Worm (Caenorhabditis elegans) whole organism, midembryonic: ENCODE data around the gene lgc-9.
A peak's percentile ranks its signal among the peaks of the same experiment; 100 is the strongest.
"Not testable (repeated sequence)": the region's sequence is repeated elsewhere in the genome, so short reads cannot be mapped to it uniquely, and the experiment has no call there.

Experiments used
- T22C8.4 ChIP-seq: fragments of 200-800 bp; sonication (Bioruptor generic); IDR thresholded peaks from 2 replicates; pipeline ENCODE4 v1.3.6; 2022; ENCODE audit warnings: missing genetic modification characterization, missing compliant biosample characterization
- cog-1 ChIP-seq: sonication (generic microtip); optimal IDR thresholded peaks from 2 replicates; lab custom pipeline; 2016; ENCODE audit warnings: missing genetic modification characterization, missing compliant biosample characterization
- flt-1 ChIP-seq: fragments of 200-800 bp; sonication (Bioruptor generic); IDR thresholded peaks from 2 replicates; pipeline ENCODE4 v1.3.6; 2022; ENCODE audit warnings: missing genetic modification characterization, missing compliant biosample characterization
- klf-2 ChIP-seq: fragments of 200-800 bp; sonication (Bioruptor generic); conservative IDR thresholded peaks from 2 replicates; pipeline ENCODE4 v1.3.6; 2022; ENCODE audit warnings: missing genetic modification reagents, missing genetic modification characterization, missing compliant biosample characterization
- med-1 ChIP-seq: sonication (generic microtip); optimal IDR thresholded peaks from 2 replicates; lab custom pipeline; 2017; ENCODE audit warnings: missing genetic modification characterization, mild to moderate bottlenecking, missing compliant biosample characterization, antibody characterized with exemption, missing genetic modification reagents; ENCODE audit not compliant: insufficient read depth
- ref-1 ChIP-seq: fragments of 200-800 bp; sonication (Bioruptor generic); conservative IDR thresholded peaks from 2 replicates; pipeline ENCODE4 v1.3.6; 2022; ENCODE audit warnings: missing genetic modification reagents, missing genetic modification characterization, missing compliant biosample characterization
- tab-1 ChIP-seq: fragments of 200-800 bp; sonication (Bioruptor generic); IDR thresholded peaks from 2 replicates; pipeline ENCODE4 v1.3.6; 2022; ENCODE audit warnings: missing genetic modification characterization, missing compliant biosample characterization
- ztf-23 ChIP-seq: fragments of 200-800 bp; sonication (Bioruptor generic); IDR thresholded peaks from 2 replicates; pipeline ENCODE4 v1.3.6; 2022; ENCODE audit warnings: missing genetic modification reagents, missing genetic modification characterization, missing compliant biosample characterization
- ztf-29 ChIP-seq: fragments of 200-800 bp; sonication (Bioruptor generic); IDR thresholded peaks from 2 replicates; pipeline ENCODE4 v1.3.6; 2022; ENCODE audit warnings: missing genetic modification reagents, missing genetic modification characterization, missing compliant biosample characterization

lgc-9 gene

DNA sequence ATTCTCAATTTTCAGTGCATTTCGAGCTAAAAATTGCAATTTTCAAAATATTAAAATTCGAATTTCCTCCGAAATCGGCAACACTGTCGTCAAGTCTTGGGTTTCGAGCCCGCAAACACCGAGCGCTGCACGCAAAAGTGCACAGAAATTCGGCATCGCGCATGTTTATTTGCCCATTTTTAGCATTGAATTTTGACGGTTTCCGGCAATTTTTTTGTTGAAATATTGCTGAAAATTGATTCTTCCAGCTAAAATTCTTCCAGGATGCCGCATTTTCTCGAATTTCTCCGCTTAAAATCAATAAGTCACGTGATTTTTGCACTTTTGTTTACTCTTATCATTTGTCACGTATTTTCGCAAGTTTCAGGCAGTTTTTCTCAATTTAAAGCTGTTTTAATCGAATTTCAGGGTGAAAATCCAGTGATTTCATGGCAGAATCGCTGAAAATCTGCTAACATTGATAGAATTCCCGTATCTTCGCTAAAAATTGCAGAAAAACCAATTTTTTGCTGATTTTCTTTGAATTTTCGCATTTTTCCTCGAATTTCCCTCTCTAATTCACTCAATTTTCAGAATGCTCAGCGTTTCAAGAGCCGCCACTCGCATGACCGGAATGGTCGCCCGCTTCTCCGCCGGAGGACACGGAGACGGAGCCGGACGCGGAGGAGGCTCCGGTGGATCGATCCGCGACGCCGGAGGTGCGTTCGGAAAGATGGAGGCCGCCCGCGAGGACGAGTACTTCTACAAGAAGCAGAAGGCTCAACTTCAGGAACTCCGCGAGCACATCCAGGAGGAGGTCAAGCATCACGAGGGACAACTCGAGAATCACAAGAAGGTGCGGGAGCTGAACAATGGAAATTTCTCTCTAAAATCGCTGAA lies 29.9 kb upstream of the lgc-9 start, which contains the start of gene mai-2:
TSS of gene mai-2 (plus strand) at position 574 of the 879 bp plus-strand sequence.
- no peak for TF ChIP-seq ztf-29 (GFP tag; lab: Robert Waterston, UW)
- TF ChIP-seq T22C8.4 = no peak
- no peak for TF ChIP-seq klf-2 (GFP tag; lab: Robert Waterston, UW)
- no peak for TF ChIP-seq cog-1
- no peak for TF ChIP-seq ztf-23 (GFP tag; lab: Robert Waterston, UW)
- TF ChIP-seq flt-1 (GFP tag; lab: Robert Waterston, UW) = no peak
- TF ChIP-seq ref-1 (GFP tag; lab: Robert Waterston, UW) = no peak
- no peak for TF ChIP-seq tab-1 (GFP tag; lab: Robert Waterston, UW)
- TF ChIP-seq med-1 (GFP tag; lab: Kevin White, UChicago) = no peak

DNA sequence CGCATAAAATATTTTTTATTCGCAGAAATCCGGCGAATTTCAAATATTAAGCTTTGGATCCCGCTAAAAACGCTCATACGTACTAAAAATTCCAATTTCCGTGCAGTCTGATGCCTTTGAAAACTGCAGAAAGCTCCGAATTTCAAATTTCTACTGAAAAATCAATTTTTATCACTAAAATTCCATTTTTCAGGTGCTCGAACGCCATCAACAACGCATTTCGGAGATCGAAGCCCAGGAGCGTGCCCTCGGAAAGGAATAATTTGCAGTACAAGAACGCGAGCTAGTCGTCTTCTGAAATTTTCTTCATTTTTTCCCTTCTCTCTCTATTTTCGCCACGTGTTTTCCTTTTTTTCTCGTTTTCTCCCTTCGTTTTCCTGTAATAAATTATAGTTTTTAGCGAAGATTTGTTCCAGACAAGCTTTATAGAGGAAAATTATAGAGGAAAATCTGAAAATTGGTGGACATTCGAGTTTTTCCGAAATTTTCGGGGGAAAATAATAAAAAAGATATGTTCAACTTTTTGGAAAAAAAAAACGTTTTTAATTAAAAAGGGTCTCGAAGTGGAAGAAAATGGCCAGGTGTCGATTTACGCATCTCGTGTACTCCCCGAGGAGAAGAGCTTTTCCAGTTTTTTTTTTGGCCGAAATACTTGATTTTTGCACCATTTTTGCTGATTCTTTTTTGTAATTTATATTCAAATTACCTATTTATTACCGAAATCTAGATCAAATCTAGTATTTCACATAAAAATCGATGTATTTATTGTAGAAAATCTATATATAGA lies 28.8 kb upstream of the lgc-9 start:
- TF ChIP-seq cog-1 = no peak
- no peak for TF ChIP-seq ref-1 (GFP tag; lab: Robert Waterston, UW)
- TF ChIP-seq klf-2 (GFP tag; lab: Robert Waterston, UW) = no peak
- TF ChIP-seq flt-1 (GFP tag; lab: Robert Waterston, UW) = no peak
- TF ChIP-seq tab-1 (GFP tag; lab: Robert Waterston, UW) = no peak
- no peak for TF ChIP-seq ztf-23 (GFP tag; lab: Robert Waterston, UW)
- TF ChIP-seq ztf-29 (GFP tag; lab: Robert Waterston, UW) = no peak
- no peak for TF ChIP-seq T22C8.4
- no peak for TF ChIP-seq med-1 (GFP tag; lab: Kevin White, UChicago)

DNA sequence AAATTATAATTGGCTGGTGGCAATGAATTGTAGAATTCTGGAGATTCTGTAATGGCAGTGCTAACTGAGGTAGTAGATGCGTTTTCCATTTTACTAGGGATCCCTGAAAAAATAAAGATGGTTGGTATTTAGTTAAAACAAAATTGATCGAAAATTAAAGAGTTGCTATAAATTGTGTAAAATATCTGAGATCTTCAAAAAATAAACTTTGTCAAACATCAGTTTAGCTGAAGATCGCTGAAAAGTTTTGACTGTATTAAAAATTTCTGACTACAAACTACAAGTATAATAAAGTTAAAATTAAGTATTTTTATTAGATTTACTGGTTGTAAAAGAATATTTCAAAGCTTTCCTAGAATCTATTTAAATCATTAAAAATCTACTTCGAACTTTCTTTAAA lies 25.5 kb upstream of the lgc-9 start, which contains the start of gene B0546.5:
TSS of gene B0546.5 (minus strand) at position 101 of the 400 bp plus-strand sequence.
- TF ChIP-seq ref-1 (GFP tag; lab: Robert Waterston, UW); cog-1; flt-1 (GFP tag; lab: Robert Waterston, UW): not testable (repeated sequence)

DNA sequence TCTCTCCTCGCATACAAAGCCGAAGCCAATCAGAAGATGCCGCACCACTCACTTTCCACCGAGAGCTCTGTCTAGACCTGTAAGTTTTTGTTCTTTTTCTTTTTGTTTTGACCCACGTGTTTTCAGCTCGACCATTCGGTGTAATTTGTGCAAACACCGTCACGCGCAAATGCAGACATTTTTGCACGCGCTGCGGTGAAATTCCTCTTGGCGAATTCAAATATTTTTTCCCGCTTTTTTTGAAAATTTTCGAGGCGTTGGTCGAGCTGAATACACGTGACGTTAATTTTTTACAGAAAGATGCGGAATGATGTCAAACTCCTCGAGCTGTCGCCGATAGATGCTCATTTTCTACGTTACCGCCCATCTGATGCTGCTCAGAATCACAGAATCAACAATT lies 21.4 kb upstream of the lgc-9 start, which contains the start of gene C04C3.4:
TSS of gene C04C3.4 (plus strand) at position 301 of the 400 bp plus-strand sequence.
- not testable (repeated sequence) for TF ChIP-seq klf-2 (GFP tag; lab: Robert Waterston, UW); cog-1; tab-1 (GFP tag; lab: Robert Waterston, UW)

DNA sequence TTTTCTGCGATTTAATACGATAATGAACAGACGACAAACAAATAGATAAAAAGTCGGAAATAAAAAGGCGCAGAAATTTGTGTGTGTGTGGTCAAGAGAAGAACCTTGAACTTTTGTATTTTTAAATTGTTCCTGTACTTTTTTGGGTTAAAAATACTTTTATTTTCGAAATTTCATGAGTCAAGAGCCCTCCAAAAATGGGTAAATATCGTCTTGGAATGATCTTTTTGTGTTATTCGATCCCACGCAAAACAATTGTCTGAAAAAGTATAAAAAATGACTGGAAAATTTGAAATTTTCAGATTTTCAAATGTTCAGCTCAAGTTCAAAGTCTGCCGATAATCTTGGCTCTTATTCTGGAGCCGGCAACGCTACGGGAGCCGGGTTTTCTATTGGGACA lies 19.9 kb upstream of the lgc-9 start, which contains the start of gene C04C3.14:
TSS of gene C04C3.14 (plus strand) at position 301 of the 400 bp plus-strand sequence.
- TF ChIP-seq med-1 (GFP tag; lab: Kevin White, UChicago) (no peak), ref-1 (GFP tag; lab: Robert Waterston, UW) (no peak), ztf-29 (GFP tag; lab: Robert Waterston, UW) (no peak), flt-1 (GFP tag; lab: Robert Waterston, UW) (no peak)

DNA sequence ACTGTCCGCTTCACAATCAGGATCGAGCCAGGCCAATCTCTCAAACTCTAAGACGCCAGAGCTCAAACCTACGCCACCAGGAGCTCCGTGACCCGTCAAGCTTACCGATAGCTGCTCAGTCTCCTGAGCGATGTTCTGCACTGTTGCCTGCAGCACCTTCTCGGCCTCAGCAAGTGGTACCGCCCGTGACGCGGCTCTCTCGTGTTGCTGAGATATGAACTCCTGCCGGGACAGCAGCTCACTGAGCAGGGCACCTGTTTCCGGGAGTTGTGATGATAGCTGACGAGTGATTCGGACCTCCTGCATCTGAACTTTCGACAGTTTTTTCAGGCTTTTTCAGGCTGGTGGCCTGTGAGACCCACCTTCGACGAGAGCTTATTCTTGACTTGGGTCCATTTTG lies 17.4 kb upstream of the lgc-9 start:
- no peak for TF ChIP-seq ref-1 (GFP tag; lab: Robert Waterston, UW)
- no peak for TF ChIP-seq T22C8.4
- no peak for TF ChIP-seq klf-2 (GFP tag; lab: Robert Waterston, UW)
- TF ChIP-seq med-1 (GFP tag; lab: Kevin White, UChicago) = no peak
- TF ChIP-seq cog-1 = no peak
- no peak for TF ChIP-seq ztf-29 (GFP tag; lab: Robert Waterston, UW)
- TF ChIP-seq tab-1 (GFP tag; lab: Robert Waterston, UW) = no peak
- no peak for TF ChIP-seq flt-1 (GFP tag; lab: Robert Waterston, UW)
- no peak for TF ChIP-seq ztf-23 (GFP tag; lab: Robert Waterston, UW)

DNA sequence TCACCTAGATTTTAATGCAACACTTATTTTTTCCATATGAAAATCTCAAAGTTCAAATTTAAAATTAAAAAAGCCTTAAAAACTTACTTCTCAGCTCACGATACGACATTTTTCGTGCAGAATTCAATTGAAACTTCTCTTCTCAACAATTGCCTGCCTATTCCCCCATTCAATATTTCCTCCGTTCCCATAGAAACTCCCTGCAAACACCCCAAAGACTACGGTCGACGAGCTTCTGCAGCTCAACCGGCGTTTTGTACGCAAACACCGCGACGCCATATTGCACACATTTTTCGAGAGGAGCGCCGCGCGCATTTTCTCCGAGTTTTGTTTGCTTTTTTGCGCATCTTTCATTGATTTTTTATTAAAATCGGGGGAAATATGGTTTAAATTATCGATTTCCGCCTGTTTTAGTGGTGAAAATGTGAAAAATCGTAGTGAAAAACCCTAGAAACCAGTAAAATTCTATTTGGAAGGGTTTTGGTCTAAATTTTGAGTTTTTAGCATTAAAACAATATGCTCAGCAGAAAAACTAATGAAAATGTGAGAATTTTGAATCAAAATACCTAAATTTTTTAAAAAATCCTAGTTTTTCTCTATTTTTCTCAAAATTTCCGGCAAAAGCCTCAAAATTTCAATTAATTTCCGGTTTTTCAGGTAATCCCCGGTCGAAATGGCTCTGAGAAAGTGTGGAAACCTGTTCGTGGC lies 16.3 kb upstream of the lgc-9 start, which contains the start of the genes dyf-3 and pdhb-1:
TSS of gene dyf-3 (minus strand) at position 217 of the 708 bp plus-strand sequence.
TSS of gene pdhb-1 (plus strand) at position 658 of the 708 bp plus-strand sequence.
- TF ChIP-seq tab-1 (GFP tag; lab: Robert Waterston, UW) = 0 out of 2 replicates have a peak, but pooled peaks have one; percentile 41
- TF ChIP-seq klf-2 (GFP tag; lab: Robert Waterston, UW) = no peak
- TF ChIP-seq ztf-29 (GFP tag; lab: Robert Waterston, UW) = peak; percentile 84

DNA sequence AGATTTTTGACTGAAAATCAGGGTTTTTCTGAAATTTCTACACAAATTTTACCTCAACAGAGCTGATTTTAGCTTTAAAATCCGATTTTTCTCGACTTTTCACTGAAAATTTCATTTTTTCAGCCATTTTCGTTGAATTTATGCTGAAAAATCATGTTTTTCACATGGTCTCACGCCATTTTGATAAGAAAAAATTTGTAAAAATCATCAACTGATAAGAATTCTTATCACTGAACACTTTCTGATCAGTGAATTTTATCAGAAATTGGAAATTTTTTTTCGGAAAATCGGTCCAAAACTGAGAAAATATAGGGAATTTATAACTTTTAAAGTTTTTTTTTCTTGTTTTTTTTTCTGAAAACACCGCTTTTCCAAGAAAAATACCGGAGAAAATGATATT lies 14.5 kb upstream of the lgc-9 start:
- TF ChIP-seq flt-1 (GFP tag; lab: Robert Waterston, UW) = no peak
- TF ChIP-seq med-1 (GFP tag; lab: Kevin White, UChicago) = no peak
- TF ChIP-seq cog-1 = no peak
- no peak for TF ChIP-seq ref-1 (GFP tag; lab: Robert Waterston, UW)
- TF ChIP-seq ztf-23 (GFP tag; lab: Robert Waterston, UW) = no peak
- no peak for TF ChIP-seq tab-1 (GFP tag; lab: Robert Waterston, UW)
- no peak for TF ChIP-seq klf-2 (GFP tag; lab: Robert Waterston, UW)
- no peak for TF ChIP-seq T22C8.4
- TF ChIP-seq ztf-29 (GFP tag; lab: Robert Waterston, UW) = no peak
